Worm (Caenorhabditis elegans) whole organism, L2 larva: ENCODE results near the gene T19H12.15.

ENCODE experiments used
- aly-2 ChIP-seq: fragments of 150-350 bp; optimal IDR thresholded peaks from 2 replicates; lab custom pipeline; 2014; ENCODE audit warnings: missing biosample characterization, missing genetic modification characterization
- ama-1 ChIP-seq: fragments of 150-350 bp; optimal IDR thresholded peaks from 2 replicates; lab custom pipeline; 2018; ENCODE audit warnings: inconsistent platforms
- blmp-1 ChIP-seq: sonication (generic microtip); optimal IDR thresholded peaks from 2 replicates; lab custom pipeline; 2017; ENCODE audit warnings: missing genetic modification characterization, mild to moderate bottlenecking, missing compliant biosample characterization, antibody characterized with exemption, moderate library complexity; ENCODE audit not compliant: insufficient read depth
- elt-3 ChIP-seq: sonication (generic microtip); optimal IDR thresholded peaks from 2 replicates; lab custom pipeline; 2017; ENCODE audit warnings: missing biosample characterization, missing genetic modification characterization
- lin-11 ChIP-seq: fragments of 150-350 bp; sonication (generic microtip); optimal IDR thresholded peaks from 2 replicates; lab custom pipeline; 2014; ENCODE audit warnings: missing biosample characterization, missing genetic modification characterization, inconsistent platforms, mixed read lengths
- mdl-1 ChIP-seq, 2 experiments: fragments of 150-350 bp in 1 of 2; sonication (generic microtip) in 1 of 2; optimal IDR thresholded peaks; 2 replicates each; lab custom pipeline; 2017; ENCODE audit warnings: missing biosample characterization in 2 of 2, missing genetic modification characterization in 2 of 2
- nhr-11 ChIP-seq: fragments of 150-350 bp; optimal IDR thresholded peaks from 2 replicates; lab custom pipeline; 2014; ENCODE audit warnings: missing biosample characterization, missing genetic modification characterization
- nhr-25 ChIP-seq: fragments of 150-350 bp; sonication (generic microtip); optimal IDR thresholded peaks from 3 replicates; lab custom pipeline; 2014; ENCODE audit warnings: missing biosample characterization, missing genetic modification characterization
- unc-55 ChIP-seq: fragments of 150-350 bp; sonication (generic microtip); optimal IDR thresholded peaks from 3 replicates; lab custom pipeline; 2014; ENCODE audit warnings: missing biosample characterization, missing genetic modification reagents, missing genetic modification characterization
- unc-62 ChIP-seq: fragments of 150-350 bp; optimal IDR thresholded peaks from 2 replicates; lab custom pipeline; 2014; ENCODE audit warnings: missing biosample characterization, missing genetic modification reagents, missing genetic modification characterization
- ztf-11 ChIP-seq: sonication (generic microtip); optimal IDR thresholded peaks from 2 replicates; lab custom pipeline; 2017; ENCODE audit warnings: missing biosample characterization, missing genetic modification characterization

DNA sequence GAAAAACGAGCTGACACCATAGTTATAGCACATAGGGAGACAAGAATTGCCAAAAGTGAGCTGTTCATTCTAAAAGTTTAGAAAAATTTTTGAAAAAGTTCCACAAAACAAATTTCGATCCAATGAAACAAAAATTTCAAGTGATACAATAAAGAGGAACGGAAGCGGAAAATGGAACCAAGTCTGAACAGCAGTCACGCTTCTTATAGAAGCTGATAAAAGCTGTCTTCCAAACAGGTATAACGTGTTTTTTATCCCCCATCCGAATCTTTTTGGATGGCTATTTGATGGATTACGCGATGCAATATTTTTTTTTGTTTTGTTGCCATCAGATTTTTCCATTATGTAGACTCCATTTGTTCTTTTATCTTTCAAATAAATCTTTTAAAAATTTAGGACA is 33.2 kb upstream of the T19H12.15 start, which contains the start of gene H23N18.5:
- no peak for TF ChIP-seq unc-55 (GFP tag; lab: Kevin White, UChicago)
- TF ChIP-seq unc-62: no peak
- no peak for TF ChIP-seq lin-11
- no peak for TF ChIP-seq blmp-1 (tag; lab: Kevin White, UChicago)
- no peak for TF ChIP-seq nhr-11
- peak; percentile 54 for TF ChIP-seq nhr-25 (tag; lab: Kevin White, UChicago)
- no peak for TF ChIP-seq elt-3 (tag; lab: Kevin White, UChicago)
- no peak for TF ChIP-seq aly-2 (tag; lab: Kevin White, UChicago)
- TF ChIP-seq mdl-1 (tag; optimal IDR thresholded peaks at IDR 0.05; lab: Kevin White, UChicago): no peak
- no peak for TF ChIP-seq ama-1
- TF ChIP-seq ztf-11: no peak
